Fruit fly (Drosophila melanogaster) whole organism, embryonic: ENCODE measurements around the gene AnxB9.
A peak's percentile ranks its signal among the peaks of the same experiment; 100 is the strongest.

Experiments used
- CG10462 ChIP-seq: fragments of 200-800 bp; sonication (Bioruptor generic); optimal IDR thresholded peaks from 2 replicates; lab custom pipeline; 2016; ENCODE audit warnings: missing biosample characterization, missing genetic modification characterization
- CG11560 ChIP-seq: fragments of 200-800 bp; sonication (Bioruptor generic); IDR thresholded peaks from 3 replicates; pipeline ENCODE4 v1.3.6; 2022; ENCODE audit warnings: missing biosample characterization, missing genetic modification characterization
- CG11723 ChIP-seq: fragments of 200-800 bp; sonication (Bioruptor generic); optimal IDR thresholded peaks from 2 replicates; lab custom pipeline; 2017; ENCODE audit warnings: missing biosample characterization, mild to moderate bottlenecking, missing genetic modification characterization
- CG12155 ChIP-seq: fragments of 200-800 bp; sonication (Bioruptor generic); optimal IDR thresholded peaks from 3 replicates; lab custom pipeline; 2016; ENCODE audit warnings: missing biosample characterization, missing genetic modification characterization
- CG12219 ChIP-seq: fragments of 200-800 bp; sonication (Bioruptor generic); optimal IDR thresholded peaks from 3 replicates; lab custom pipeline; 2018; ENCODE audit warnings: missing biosample characterization, mild to moderate bottlenecking, missing genetic modification characterization
- CG12236 ChIP-seq: fragments of 200-800 bp; sonication (Bioruptor generic); optimal IDR thresholded peaks from 2 replicates; lab custom pipeline; 2016; ENCODE audit warnings: missing biosample characterization, missing genetic modification characterization
- CG13624 ChIP-seq: fragments of 200-800 bp; sonication (Bioruptor generic); optimal IDR thresholded peaks from 2 replicates; lab custom pipeline; 2016; ENCODE audit warnings: missing biosample characterization, missing genetic modification characterization
- CG14965 ChIP-seq: fragments of 200-800 bp; sonication (Bioruptor generic); optimal IDR thresholded peaks from 2 replicates; lab custom pipeline; 2016; ENCODE audit warnings: missing biosample characterization, missing genetic modification characterization, borderline replicate concordance
- CG1602 ChIP-seq: fragments of 200-800 bp; sonication (Bioruptor generic); optimal IDR thresholded peaks from 3 replicates; lab custom pipeline; 2016; ENCODE audit warnings: missing biosample characterization, missing genetic modification characterization
- CG16779 ChIP-seq: fragments of 200-800 bp; sonication (Bioruptor generic); IDR thresholded peaks from 2 replicates; pipeline ENCODE4 v1.3.6; 2022; ENCODE audit warnings: missing biosample characterization, missing genetic modification characterization
- CG17359 ChIP-seq: fragments of 200-800 bp; sonication (Bioruptor generic); optimal IDR thresholded peaks from 3 replicates; lab custom pipeline; 2018; ENCODE audit warnings: missing biosample characterization, mild to moderate bottlenecking, missing genetic modification characterization, moderate library complexity
- CG17568 ChIP-seq: fragments of 200-800 bp; sonication (Bioruptor generic); optimal IDR thresholded peaks from 2 replicates; lab custom pipeline; 2018; ENCODE audit warnings: missing biosample characterization, mild to moderate bottlenecking, missing genetic modification characterization, moderate library complexity
- CG18476 ChIP-seq: fragments of 200-800 bp; sonication (Bioruptor generic); optimal IDR thresholded peaks from 2 replicates; lab custom pipeline; 2016; ENCODE audit warnings: missing biosample characterization, mild to moderate bottlenecking, missing genetic modification characterization
- CG18619 ChIP-seq: fragments of 200-800 bp; sonication (Bioruptor generic); optimal IDR thresholded peaks from 3 replicates; lab custom pipeline; 2017; ENCODE audit warnings: missing biosample characterization, mild to moderate bottlenecking, missing genetic modification characterization
- CG2129 ChIP-seq: fragments of 200-800 bp; sonication (Bioruptor generic); IDR thresholded peaks from 2 replicates; pipeline ENCODE4 v1.3.6; 2022; ENCODE audit warnings: missing biosample characterization, missing genetic modification characterization; ENCODE audit not compliant: partially characterized antibody
- CG2199 ChIP-seq: fragments of 200-800 bp; sonication (Bioruptor generic); IDR thresholded peaks from 3 replicates; pipeline ENCODE4 v1.3.6; 2022; ENCODE audit warnings: missing biosample characterization, missing genetic modification characterization
- CG3065 ChIP-seq: fragments of 200-800 bp; sonication (Bioruptor generic); optimal IDR thresholded peaks from 2 replicates; lab custom pipeline; 2016; ENCODE audit warnings: missing biosample characterization, missing genetic modification characterization
- CG31388 ChIP-seq: fragments of 200-800 bp; sonication (Bioruptor generic); optimal IDR thresholded peaks from 2 replicates; lab custom pipeline; 2016; ENCODE audit warnings: missing biosample characterization, missing genetic modification characterization
- CG32532 ChIP-seq: fragments of 200-800 bp; sonication (Bioruptor generic); IDR thresholded peaks from 2 replicates; pipeline ENCODE4 v1.3.6; 2022; ENCODE audit warnings: missing biosample characterization, missing genetic modification characterization
- CG32772 ChIP-seq: fragments of 200-800 bp; sonication (Bioruptor generic); IDR thresholded peaks from 2 replicates; pipeline ENCODE4 v1.3.6; 2022; ENCODE audit warnings: missing biosample characterization, missing genetic modification characterization
- CG34376 ChIP-seq: fragments of 200-800 bp; sonication (Bioruptor generic); optimal IDR thresholded peaks from 2 replicates; lab custom pipeline; 2018; ENCODE audit warnings: missing biosample characterization, mild to moderate bottlenecking, missing genetic modification characterization
- CG3995 ChIP-seq: fragments of 200-800 bp; sonication (Bioruptor generic); optimal IDR thresholded peaks from 3 replicates; lab custom pipeline; 2016; ENCODE audit warnings: missing biosample characterization, missing genetic modification characterization
- CG4820 ChIP-seq: fragments of 200-800 bp; sonication (Bioruptor generic); optimal IDR thresholded peaks from 3 replicates; lab custom pipeline; 2016; ENCODE audit warnings: missing biosample characterization, missing genetic modification characterization
- CG5180 ChIP-seq: fragments of 200-800 bp; sonication (Bioruptor generic); optimal IDR thresholded peaks from 3 replicates; lab custom pipeline; 2017; ENCODE audit warnings: missing biosample characterization, missing genetic modification characterization, mild to moderate bottlenecking, moderate library complexity, missing genetic modification reagents
- CG8089 ChIP-seq: fragments of 200-800 bp; sonication (Bioruptor generic); optimal IDR thresholded peaks from 3 replicates; lab custom pipeline; 2016; ENCODE audit warnings: missing biosample characterization, missing genetic modification characterization
- Dad ChIP-seq: fragments of 200-800 bp; sonication (Bioruptor generic); optimal IDR thresholded peaks from 3 replicates; lab custom pipeline; 2016; ENCODE audit warnings: missing biosample characterization, missing genetic modification characterization
- Doc2 ChIP-seq: fragments of 200-800 bp; sonication (Bioruptor generic); IDR thresholded peaks from 2 replicates; pipeline ENCODE4 v1.3.6; 2022; ENCODE audit warnings: missing biosample characterization, missing genetic modification characterization
- Dref ChIP-seq: fragments of 200-800 bp; sonication (Bioruptor generic); IDR thresholded peaks from 2 replicates; pipeline ENCODE4 v1.3.6; 2022; ENCODE audit warnings: missing biosample characterization, missing genetic modification characterization
- Ets65A ChIP-seq: fragments of 200-800 bp; sonication (Bioruptor generic); peaks from one replicate; lab custom pipeline; 2016; ENCODE audit warnings: missing biosample characterization, missing genetic modification characterization
- GATAe ChIP-seq: fragments of 200-800 bp; sonication (Bioruptor generic); conservative IDR thresholded peaks from 2 replicates; pipeline ENCODE4 v1.3.6; 2022; ENCODE audit warnings: missing biosample characterization, missing genetic modification characterization
- HHEX ChIP-seq: fragments of 200-800 bp; sonication (Bioruptor generic); optimal IDR thresholded peaks from 3 replicates; lab custom pipeline; 2017; ENCODE audit warnings: missing biosample characterization, mild to moderate bottlenecking, missing genetic modification characterization, missing genetic modification reagents
- HmgD ChIP-seq: fragments of 200-800 bp; sonication (Bioruptor generic); optimal IDR thresholded peaks from 3 replicates; lab custom pipeline; 2016; ENCODE audit warnings: missing biosample characterization, missing genetic modification characterization
- MTF-1 ChIP-seq: fragments of 200-800 bp; sonication (Bioruptor generic); optimal IDR thresholded peaks from 2 replicates; lab custom pipeline; 2018; ENCODE audit warnings: missing biosample characterization, mild to moderate bottlenecking, missing genetic modification characterization, borderline replicate concordance
- Nf-YB ChIP-seq: fragments of 200-800 bp; sonication (Bioruptor generic); optimal IDR thresholded peaks from 3 replicates; lab custom pipeline; 2019; ENCODE audit warnings: missing biosample characterization, mild to moderate bottlenecking, missing genetic modification characterization, moderate library complexity
- Optix ChIP-seq: fragments of 200-800 bp; sonication (Bioruptor generic); IDR thresholded peaks from 3 replicates; pipeline ENCODE4 v1.3.6; 2022; ENCODE audit warnings: missing biosample characterization, missing genetic modification characterization
- Ravus ChIP-seq: fragments of 200-800 bp; sonication (Bioruptor generic); IDR thresholded peaks from 2 replicates; pipeline ENCODE4 v1.3.6; 2022; ENCODE audit warnings: missing biosample characterization, missing genetic modification characterization
- az2 ChIP-seq: fragments of 200-800 bp; sonication (Bioruptor generic); optimal IDR thresholded peaks from 3 replicates; lab custom pipeline; 2016; ENCODE audit warnings: missing biosample characterization, missing genetic modification characterization
- bab2 ChIP-seq: fragments of 200-800 bp; sonication (Bioruptor generic); optimal IDR thresholded peaks from 2 replicates; lab custom pipeline; 2016; ENCODE audit warnings: missing biosample characterization, missing genetic modification characterization
- btn ChIP-seq: fragments of 200-800 bp; sonication (Bioruptor generic); optimal IDR thresholded peaks from 2 replicates; lab custom pipeline; 2016; ENCODE audit warnings: missing biosample characterization, missing genetic modification characterization
- cad ChIP-seq: fragments of >200 bp; optimal IDR thresholded peaks from 2 replicates; lab custom pipeline; 2017; ENCODE audit warnings: missing biosample characterization, missing genetic modification characterization
- ewg ChIP-seq: fragments of 200-800 bp; sonication (Bioruptor generic); optimal IDR thresholded peaks from 3 replicates; lab custom pipeline; 2017; ENCODE audit warnings: mild to moderate bottlenecking, missing biosample characterization, missing genetic modification reagents, missing genetic modification characterization
- exex ChIP-seq: fragments of 200-800 bp; sonication (Bioruptor generic); optimal IDR thresholded peaks from 4 replicates; lab custom pipeline; 2018; ENCODE audit warnings: missing biosample characterization, mild to moderate bottlenecking, missing genetic modification characterization, moderate library complexity
- gce ChIP-seq: fragments of 200-800 bp; sonication (Bioruptor generic); IDR thresholded peaks from 3 replicates; pipeline ENCODE4 v1.3.6; 2022; ENCODE audit warnings: missing biosample characterization, missing genetic modification characterization
- gem ChIP-seq: fragments of 200-800 bp; sonication (Bioruptor generic); optimal IDR thresholded peaks from 2 replicates; lab custom pipeline; 2019; ENCODE audit warnings: missing biosample characterization, mild to moderate bottlenecking, missing genetic modification characterization, moderate library complexity
- lilli ChIP-seq: fragments of 200-800 bp; sonication (Bioruptor generic); optimal IDR thresholded peaks from 3 replicates; lab custom pipeline; 2016; ENCODE audit warnings: missing biosample characterization, missing genetic modification characterization
- p53 ChIP-seq: fragments of 200-800 bp; sonication (Bioruptor generic); optimal IDR thresholded peaks from 2 replicates; lab custom pipeline; 2016; ENCODE audit warnings: missing biosample characterization, missing genetic modification characterization
- run ChIP-seq: fragments of 200-800 bp; sonication (Bioruptor generic); optimal IDR thresholded peaks from 3 replicates; lab custom pipeline; 2018; ENCODE audit warnings: missing biosample characterization, mild to moderate bottlenecking, missing genetic modification characterization
- salm ChIP-seq: fragments of 200-800 bp; sonication (Bioruptor generic); optimal IDR thresholded peaks from 2 replicates; lab custom pipeline; 2018; ENCODE audit warnings: missing biosample characterization, mild to moderate bottlenecking, missing genetic modification characterization
- shn ChIP-seq: fragments of 200-800 bp; sonication (Bioruptor generic); optimal IDR thresholded peaks from 3 replicates; lab custom pipeline; 2016; ENCODE audit warnings: missing biosample characterization, missing genetic modification characterization
- tx ChIP-seq: fragments of 200-800 bp; sonication (Bioruptor generic); optimal IDR thresholded peaks from 2 replicates; lab custom pipeline; 2016; ENCODE audit warnings: missing biosample characterization, missing genetic modification characterization

The AnxB9 gene

dm6 chr3R:21111964-21112740, 47.1 kb downstream of the AnxB9 start (continued):
- TF ChIP-seq CG11560, result no peak
- no peak for TF ChIP-seq bab2 (GFP tag; lab: Kevin White, UChicago)
- TF ChIP-seq CG13624 (GFP tag; lab: Kevin White, UChicago), result peak; percentile 45
- 0 out of 3 replicates have a peak, but pooled peaks have one; percentile 38 for TF ChIP-seq Optix
- TF ChIP-seq Nf-YB (GFP tag; lab: Kevin White, UChicago), result peak; percentile 14
- peak; percentile 28 for TF ChIP-seq CG1602 (GFP tag; lab: Kevin White, UChicago)
- TF ChIP-seq tx, result no peak
- TF ChIP-seq MTF-1 (GFP tag; lab: Kevin White, UChicago), result no peak
- 0 out of 2 replicates have a peak, but pooled peaks have one; percentile 30 for TF ChIP-seq CG32772 (GFP tag; lab: Robert Waterston, UW)
- no peak for TF ChIP-seq CG14965 (GFP tag; lab: Kevin White, UChicago)
- no peak; the same call in 1 of the 2 replicates for TF ChIP-seq CG32532 (GFP tag; lab: Robert Waterston, UW)
- peak; percentile 33 for TF ChIP-seq CG17359 (tag; lab: Kevin White, UChicago)
- TF ChIP-seq CG12155 (GFP tag; lab: Kevin White, UChicago), result peak; percentile 31
- no peak for TF ChIP-seq CG12236 (GFP tag; lab: Kevin White, UChicago)
- no peak for TF ChIP-seq CG4820 (GFP tag; lab: Kevin White, UChicago)
- TF ChIP-seq GATAe (GFP tag; lab: Robert Waterston, UW), result no peak
- TF ChIP-seq Ets65A (GFP tag; lab: Kevin White, UChicago), result peak; percentile 93
- TF ChIP-seq CG3995, result no peak
- TF ChIP-seq gem (tag; lab: Kevin White, UChicago), result peak; percentile 69
- TF ChIP-seq CG2129 (GFP tag; lab: Robert Waterston, UW), result no peak
- peak; percentile 26 for TF ChIP-seq shn (GFP tag; lab: Kevin White, UChicago)
- no peak for TF ChIP-seq Doc2
- peak; percentile 9 for TF ChIP-seq CG10462
- peak; percentile 58 for TF ChIP-seq CG12219 (GFP tag; lab: Kevin White, UChicago)
- TF ChIP-seq lilli (GFP tag; lab: Kevin White, UChicago), result peak; percentile 22
- TF ChIP-seq HmgD (GFP tag; lab: Kevin White, UChicago), result no peak
- TF ChIP-seq CG11723 (GFP tag; lab: Kevin White, UChicago), result peak; percentile 23
- peak; percentile 52 for TF ChIP-seq CG34376 (GFP tag; lab: Kevin White, UChicago)
- TF ChIP-seq CG31388, result no peak
- no peak for TF ChIP-seq CG8089 (GFP tag; lab: Kevin White, UChicago)
- peak; percentile 35 for TF ChIP-seq exex (tag; lab: Kevin White, UChicago)
- TF ChIP-seq run, result peak; percentile 39
- TF ChIP-seq CG18619 (GFP tag; lab: Kevin White, UChicago), result no peak
- TF ChIP-seq CG5180 (GFP tag; lab: Kevin White, UChicago), result peak; percentile 27
- TF ChIP-seq CG2199 (GFP tag; lab: Robert Waterston, UW), result peak; percentile 10; the same call in 1 of the 3 replicates
- TF ChIP-seq az2, result peak; percentile 34
- peak; percentile 14 for TF ChIP-seq ewg (GFP tag; lab: Kevin White, UChicago)
- peak; percentile 44 for TF ChIP-seq CG17568 (GFP tag; lab: Kevin White, UChicago)
- no peak for TF ChIP-seq CG3065 (GFP tag; lab: Kevin White, UChicago)
- no peak for TF ChIP-seq CG18476 (GFP tag; lab: Kevin White, UChicago)
- no peak for TF ChIP-seq p53 (GFP tag; lab: Kevin White, UChicago)
- peak; percentile 47 for TF ChIP-seq HHEX (GFP tag; lab: Kevin White, UChicago)
- TF ChIP-seq gce (GFP tag; lab: Robert Waterston, UW), result 0 out of 3 replicates have a peak, but pooled peaks have one; percentile 42
- no peak for TF ChIP-seq cad (GFP tag; lab: Kevin White, UChicago)
- no peak for TF ChIP-seq Dref (GFP tag; lab: Robert Waterston, UW)
- peak; percentile 7 for TF ChIP-seq btn (GFP tag; lab: Kevin White, UChicago)
- TF ChIP-seq Ravus (GFP tag; lab: Robert Waterston, UW), result no peak
- TF ChIP-seq salm (tag; lab: Kevin White, UChicago), result peak; percentile 38
- no peak for TF ChIP-seq Dad (GFP tag; lab: Kevin White, UChicago)
- no peak for TF ChIP-seq CG16779 (GFP tag; lab: Robert Waterston, UW)
